Worm (Caenorhabditis elegans) whole organism, L4 larva: ENCODE data around the gene flcn-1.

Experiments
- F26F4.8 ChIP-seq: fragments of 200-800 bp; sonication (Bioruptor generic); conservative IDR thresholded peaks from 2 replicates; pipeline ENCODE4 v1.3.6; 2022; ENCODE audit warnings: missing genetic modification characterization, missing compliant biosample characterization
- Y75B8A.6 ChIP-seq: fragments of 200-800 bp; sonication (Bioruptor generic); IDR thresholded peaks from 2 replicates; pipeline ENCODE4 v1.3.6; 2022; ENCODE audit warnings: missing genetic modification reagents, missing genetic modification characterization, missing compliant biosample characterization
- ZK337.2 ChIP-seq: fragments of 200-800 bp; sonication (Bioruptor generic); IDR thresholded peaks from 2 replicates; pipeline ENCODE4 v1.3.6; 2022; ENCODE audit warnings: missing genetic modification reagents, missing genetic modification characterization, missing compliant biosample characterization
- ZK546.5 ChIP-seq, 2 experiments: sonication (generic microtip); optimal IDR thresholded peaks; 2 replicates each; lab custom pipeline; 2017; ENCODE audit warnings: missing biosample characterization in 2 of 2, missing genetic modification characterization in 2 of 2
- arid-1 ChIP-seq: fragments of 200-800 bp; sonication (Bioruptor generic); conservative IDR thresholded peaks from 2 replicates; pipeline ENCODE4 v1.3.6; 2022; ENCODE audit warnings: missing genetic modification reagents, missing genetic modification characterization, missing compliant biosample characterization
- attf-4 ChIP-seq: sonication (generic microtip); optimal IDR thresholded peaks from 3 replicates; lab custom pipeline; 2017; ENCODE audit warnings: missing biosample characterization, missing genetic modification characterization
- ceh-20 ChIP-seq: fragments of 200-800 bp; sonication (Bioruptor generic); IDR thresholded peaks from 2 replicates; pipeline ENCODE4 v1.3.6; 2022; ENCODE audit warnings: missing genetic modification reagents, missing genetic modification characterization, missing compliant biosample characterization
- ceh-28 ChIP-seq: fragments of 150-350 bp; optimal IDR thresholded peaks from 2 replicates; lab custom pipeline; 2014; ENCODE audit warnings: missing biosample characterization, missing genetic modification reagents, missing genetic modification characterization
- ceh-82 ChIP-seq: sonication (generic microtip); optimal IDR thresholded peaks from 2 replicates; lab custom pipeline; 2017; ENCODE audit warnings: missing biosample characterization, missing genetic modification characterization
- ces-1 ChIP-seq: fragments of 150-350 bp; sonication (generic microtip); optimal IDR thresholded peaks from 4 replicates; lab custom pipeline; 2014; ENCODE audit warnings: missing biosample characterization, missing genetic modification reagents, missing genetic modification characterization
- ctbp-1 ChIP-seq: fragments of 200-800 bp; sonication (Bioruptor generic); IDR thresholded peaks from 2 replicates; pipeline ENCODE4 v1.3.6; 2022; ENCODE audit warnings: missing genetic modification reagents, missing genetic modification characterization, missing compliant biosample characterization
- daf-12 ChIP-seq: fragments of 150-350 bp; optimal IDR thresholded peaks from 2 replicates; lab custom pipeline; 2014; ENCODE audit warnings: missing biosample characterization, missing genetic modification reagents, missing genetic modification characterization
- daf-16 ChIP-seq, 3 experiments: sonication (generic microtip); optimal IDR thresholded peaks; 2 replicates each; lab custom pipeline; 2016 to 2017; ENCODE audit warnings: missing genetic modification characterization in 3 of 3, missing genetic modification reagents in 3 of 3, mild to moderate bottlenecking in 2 of 3, missing compliant biosample characterization in 2 of 3, missing biosample characterization in 1 of 3, moderate library complexity in 1 of 3
- daf-19 ChIP-seq: fragments of 200-800 bp; sonication (Bioruptor generic); conservative IDR thresholded peaks from 2 replicates; pipeline ENCODE4 v1.3.6; 2022; ENCODE audit warnings: missing genetic modification characterization, missing compliant biosample characterization
- daf-8 ChIP-seq: fragments of 200-800 bp; sonication (Bioruptor generic); IDR thresholded peaks from 2 replicates; pipeline ENCODE4 v1.3.6; 2022; ENCODE audit warnings: missing genetic modification characterization, missing compliant biosample characterization
- dmd-6 ChIP-seq: fragments of 200-800 bp; sonication (Bioruptor generic); IDR thresholded peaks from 2 replicates; pipeline ENCODE4 v1.3.6; 2022; ENCODE audit warnings: missing genetic modification reagents, missing genetic modification characterization, missing compliant biosample characterization
- dmd-9 ChIP-seq: fragments of 200-800 bp; sonication (Bioruptor generic); IDR thresholded peaks from 2 replicates; pipeline ENCODE4 v1.3.6; 2022; ENCODE audit warnings: missing genetic modification reagents, missing genetic modification characterization, missing compliant biosample characterization
- dpl-1 ChIP-seq: fragments of 150-350 bp; optimal IDR thresholded peaks from 2 replicates; lab custom pipeline; 2014; ENCODE audit warnings: missing biosample characterization, missing genetic modification reagents, missing genetic modification characterization
- egl-27 ChIP-seq: sonication (generic microtip); optimal IDR thresholded peaks from 3 replicates; lab custom pipeline; 2017; ENCODE audit warnings: missing biosample characterization, missing genetic modification reagents, missing genetic modification characterization
- egl-43 ChIP-seq: fragments of 200-800 bp; sonication (Bioruptor generic); IDR thresholded peaks from 2 replicates; pipeline ENCODE4 v1.3.6; 2022; ENCODE audit warnings: missing genetic modification reagents, missing genetic modification characterization, missing compliant biosample characterization
- hlh-11 ChIP-seq: fragments of 200-800 bp; sonication (Bioruptor generic); optimal IDR thresholded peaks from 2 replicates; lab custom pipeline; 2018; ENCODE audit warnings: mild to moderate bottlenecking, missing genetic modification characterization, missing compliant biosample characterization
- hlh-30 ChIP-seq: sonication (generic microtip); optimal IDR thresholded peaks from 2 replicates; lab custom pipeline; 2017; ENCODE audit warnings: antibody characterized with exemption, mild to moderate bottlenecking, missing genetic modification characterization, missing compliant biosample characterization; ENCODE audit not compliant: insufficient read depth
- hmg-1.1 ChIP-seq: fragments of 200-800 bp; sonication (Bioruptor generic); IDR thresholded peaks from 2 replicates; pipeline ENCODE4 v1.3.6; 2022; ENCODE audit warnings: missing genetic modification reagents, missing genetic modification characterization, missing compliant biosample characterization
- jun-1 ChIP-seq: fragments of 150-350 bp; optimal IDR thresholded peaks from 2 replicates; lab custom pipeline; 2014; ENCODE audit warnings: missing biosample characterization, missing genetic modification reagents, missing genetic modification characterization
- lin-29 ChIP-seq: fragments of 200-800 bp; sonication (Bioruptor generic); IDR thresholded peaks from 2 replicates; pipeline ENCODE4 v1.3.6; 2022; ENCODE audit warnings: missing genetic modification reagents, missing genetic modification characterization, missing compliant biosample characterization
- lin-38 ChIP-seq: fragments of 200-800 bp; sonication (Bioruptor generic); IDR thresholded peaks from 2 replicates; pipeline ENCODE4 v1.3.6; 2022; ENCODE audit warnings: missing genetic modification reagents, missing genetic modification characterization, missing compliant biosample characterization
- lin-39 ChIP-seq: fragments of 150-350 bp; optimal IDR thresholded peaks from 2 replicates; lab custom pipeline; 2014; ENCODE audit warnings: missing biosample characterization, missing genetic modification reagents, missing genetic modification characterization
- mdt-29 ChIP-seq: fragments of 200-800 bp; sonication (Bioruptor generic); IDR thresholded peaks from 2 replicates; pipeline ENCODE4 v1.3.6; 2022; ENCODE audit warnings: missing genetic modification reagents, missing genetic modification characterization, missing compliant biosample characterization
- mes-2 ChIP-seq: sonication (generic microtip); optimal IDR thresholded peaks from 2 replicates; lab custom pipeline; 2016; ENCODE audit warnings: missing genotype, mild to moderate bottlenecking, missing genetic modification characterization, missing compliant biosample characterization; ENCODE audit not compliant: poor library complexity, severe bottlenecking
- mxl-2 ChIP-seq: fragments of 200-800 bp; sonication (Bioruptor generic); conservative IDR thresholded peaks from 2 replicates; pipeline ENCODE4 v1.3.6; 2022; ENCODE audit warnings: missing genetic modification reagents, missing genetic modification characterization, missing compliant biosample characterization
- nhr-10 ChIP-seq: fragments of 150-350 bp; optimal IDR thresholded peaks from 2 replicates; lab custom pipeline; 2014; ENCODE audit warnings: missing biosample characterization, missing genetic modification characterization
- nhr-11 ChIP-seq: fragments of 150-350 bp; optimal IDR thresholded peaks from 2 replicates; lab custom pipeline; 2014; ENCODE audit warnings: missing biosample characterization, missing genetic modification characterization
- nhr-111 ChIP-seq: fragments of 200-800 bp; sonication (Bioruptor generic); optimal IDR thresholded peaks from 2 replicates; lab custom pipeline; 2018; ENCODE audit warnings: mild to moderate bottlenecking, missing genetic modification characterization, missing compliant biosample characterization
- nhr-28 ChIP-seq: fragments of 150-350 bp; optimal IDR thresholded peaks from 2 replicates; lab custom pipeline; 2014; ENCODE audit warnings: missing biosample characterization, missing genetic modification characterization
- nhr-41 ChIP-seq: fragments of 200-800 bp; sonication (Bioruptor generic); IDR thresholded peaks from 2 replicates; pipeline ENCODE4 v1.3.6; 2022; ENCODE audit warnings: missing genetic modification reagents, missing genetic modification characterization, missing compliant biosample characterization
- nhr-42 ChIP-seq: fragments of 200-800 bp; sonication (Bioruptor generic); IDR thresholded peaks from 2 replicates; pipeline ENCODE4 v1.3.6; 2022; ENCODE audit warnings: missing genetic modification characterization, missing compliant biosample characterization
- nhr-6 ChIP-seq: fragments of 150-350 bp; optimal IDR thresholded peaks from 2 replicates; lab custom pipeline; 2014; ENCODE audit warnings: missing biosample characterization, missing genetic modification characterization
- nhr-77 ChIP-seq: fragments of 150-350 bp; optimal IDR thresholded peaks from 2 replicates; lab custom pipeline; 2014; ENCODE audit warnings: missing biosample characterization, missing genetic modification characterization
- php-3 ChIP-seq: fragments of 200-800 bp; sonication (Bioruptor generic); IDR thresholded peaks from 2 replicates; pipeline ENCODE4 v1.3.6; 2022; ENCODE audit warnings: missing genetic modification reagents, missing genetic modification characterization, missing compliant biosample characterization
- rbr-2 ChIP-seq: sonication (generic microtip); optimal IDR thresholded peaks from 2 replicates; lab custom pipeline; 2016; ENCODE audit warnings: missing genotype, missing genetic modification characterization, missing compliant biosample characterization
- saeg-2 ChIP-seq: fragments of 200-800 bp; sonication (Bioruptor generic); IDR thresholded peaks from 2 replicates; pipeline ENCODE4 v1.3.6; 2022; ENCODE audit warnings: missing genetic modification reagents, missing genetic modification characterization, missing compliant biosample characterization
- sdz-12 ChIP-seq: fragments of 200-800 bp; sonication (Bioruptor generic); optimal IDR thresholded peaks from 2 replicates; lab custom pipeline; 2018; ENCODE audit warnings: mild to moderate bottlenecking, missing genetic modification characterization, missing compliant biosample characterization
- spr-1 ChIP-seq: sonication (generic microtip); optimal IDR thresholded peaks from 2 replicates; lab custom pipeline; 2016; ENCODE audit warnings: mild to moderate bottlenecking, missing genetic modification characterization, missing compliant biosample characterization
- tag-97 ChIP-seq: fragments of 200-800 bp; sonication (Bioruptor generic); IDR thresholded peaks from 2 replicates; pipeline ENCODE4 v1.3.6; 2022; ENCODE audit warnings: missing genetic modification characterization, missing compliant biosample characterization
- tra-1 ChIP-seq: fragments of 200-800 bp; sonication (Bioruptor generic); IDR thresholded peaks from 2 replicates; pipeline ENCODE4 v1.3.6; 2022; ENCODE audit warnings: missing genetic modification reagents, missing genetic modification characterization, missing compliant biosample characterization
- unc-62 ChIP-seq, 3 experiments: fragments of 150-350 bp in 1 of 3; sonication (generic microtip); optimal IDR thresholded peaks in 2 of 3; peaks in 1 of 3; 1 replicate in 1 of 3; 2 replicates in 2 of 3; lab custom pipeline; 2014 to 2017; ENCODE audit warnings: missing biosample characterization in 3 of 3, missing genetic modification characterization in 3 of 3, missing genetic modification reagents in 3 of 3, missing genotype in 1 of 3
- zag-1 ChIP-seq: fragments of 150-350 bp; optimal IDR thresholded peaks from 2 replicates; lab custom pipeline; 2014; ENCODE audit warnings: missing biosample characterization, missing genetic modification characterization
- zip-11 ChIP-seq: fragments of 200-800 bp; sonication (Bioruptor generic); IDR thresholded peaks from 2 replicates; pipeline ENCODE4 v1.3.6; 2022; ENCODE audit warnings: missing genetic modification characterization, missing compliant biosample characterization
- ztf-11 ChIP-seq: fragments of 150-350 bp; optimal IDR thresholded peaks from 2 replicates; lab custom pipeline; 2014; ENCODE audit warnings: missing biosample characterization, missing genetic modification characterization

The flcn-1 gene

ce11 chrII:6951250-6951806 is 22.8 kb downstream of the flcn-1 start, which contains the start of the genes malt-1 and ceh-38 (continued):
- TF ChIP-seq unc-62 (GFP tag; optimal IDR thresholded peaks at IDR 0.05 in 1 of 2; lab: Kevin White, UChicago) (peak in 1 of 2 experiments; percentile 100), unc-62 (tag; optimal IDR thresholded peaks at IDR 0.05; lab: Kevin White, UChicago) (no peak), F26F4.8 (GFP tag; lab: Robert Waterston, UW) (no peak), hlh-30 (tag; lab: Kevin White, UChicago) (peak; percentile 99), ctbp-1 (GFP tag; lab: Robert Waterston, UW) (peak; percentile 88), arid-1 (GFP tag; lab: Robert Waterston, UW) (peak; percentile 89), dmd-9 (GFP tag; lab: Robert Waterston, UW) (no peak), daf-8 (GFP tag; lab: Robert Waterston, UW) (no peak), mxl-2 (GFP tag; lab: Robert Waterston, UW) (no peak), tag-97 (GFP tag; lab: Robert Waterston, UW) (no peak), Y75B8A.6 (GFP tag; lab: Robert Waterston, UW) (no peak), mes-2 (tag; lab: Kevin White, UChicago) (peak; percentile 95), spr-1 (tag; lab: Kevin White, UChicago) (peak; percentile 83), nhr-28 (tag; lab: Kevin White, UChicago) (peak; percentile 97), egl-27 (tag; lab: Kevin White, UChicago) (no peak), nhr-77 (tag; lab: Kevin White, UChicago) (peak; percentile 93), lin-39 (tag; lab: Kevin White, UChicago) (peak; percentile 65), nhr-6 (tag; lab: Kevin White, UChicago) (peak; percentile 95), hmg-1.1 (GFP tag; lab: Robert Waterston, UW) (peak; percentile 96), nhr-41 (GFP tag; lab: Robert Waterston, UW) (0 out of 2 replicates have a peak, but pooled peaks have one; percentile 12), jun-1 (tag; lab: Kevin White, UChicago) (peak; percentile 81), ceh-28 (tag; lab: Kevin White, UChicago) (no peak), sdz-12 (GFP tag; lab: Kevin White, UChicago) (no peak), ceh-82 (tag; lab: Kevin White, UChicago) (no peak), ces-1 (GFP tag; lab: Kevin White, UChicago) (no peak), zip-11 (no peak), nhr-10 (peak; percentile 68), nhr-42 (GFP tag; lab: Robert Waterston, UW) (0 out of 2 replicates have a peak, but pooled peaks have one; percentile 45), php-3 (peak; percentile 82), ztf-11 (no peak), ZK546.5 (tag; optimal IDR thresholded peaks at IDR 0.05; lab: Kevin White, UChicago) (peak in 1 of 2 experiments; percentile 60), zag-1 (tag; lab: Kevin White, UChicago) (peak; percentile 18), attf-4 (peak; percentile 56), hlh-11 (peak; percentile 96), lin-38 (GFP tag; lab: Robert Waterston, UW) (peak; percentile 73), nhr-111 (no peak), mdt-29 (GFP tag; lab: Robert Waterston, UW) (0 out of 2 replicates have a peak, but pooled peaks have one; percentile 31), egl-43 (GFP tag; lab: Robert Waterston, UW) (peak; percentile 45; the same call in 1 of the 2 replicates), tra-1 (GFP tag; lab: Robert Waterston, UW) (peak; percentile 66), dpl-1 (GFP tag; lab: Kevin White, UChicago) (peak; percentile 83), daf-16 (GFP tag; optimal IDR thresholded peaks at IDR 0.05; lab: Kevin White, UChicago) (peak; percentile 32 to 34), daf-16 (tag; optimal IDR thresholded peaks at IDR 0.05; lab: Kevin White, UChicago) (peak; percentile 90), ZK337.2 (GFP tag; lab: Robert Waterston, UW) (no peak), nhr-11 (peak; percentile 98), saeg-2 (GFP tag; lab: Robert Waterston, UW) (0 out of 2 replicates have a peak, but pooled peaks have one; percentile 50), daf-12 (tag; lab: Kevin White, UChicago) (no peak), ceh-20 (GFP tag; lab: Robert Waterston, UW) (peak; percentile 88), dmd-6 (GFP tag; lab: Robert Waterston, UW) (peak; percentile 89), lin-29 (peak; percentile 34; the same call in 1 of the 2 replicates), daf-19 (peak; percentile 79), rbr-2 (tag; lab: Kevin White, UChicago) (peak; percentile 96)
